Comparison of ENCODE assay signal across 5 fruit fly cellular contexts in genomic region chr2L:7281430-7281829, dm6.
TF ChIP-seq lines count a peak whose summit lies in the region.

No protein-coding gene starts in this region.

- peak; percentile 93 to 99 for TF ChIP-seq CTCF in S2 (optimal IDR thresholded peaks at IDR 0.05; lab: Kevin White, UChicago)
- TF ChIP-seq CTCF in whole organism, embryonic (GFP tag; optimal IDR thresholded peaks at IDR 0.05; lab: Kevin White, UChicago), result peak; percentile 99

TF ChIP-seq in whole organism, adult, 20 proteins besides CTCF, POLR2A, EP300 and RAD21:
- TF ChIP-seq CG12768 (GFP tag; optimal IDR thresholded peaks at IDR 0.05; lab: Kevin White, UChicago), result no peak
- TF ChIP-seq CG7045 (GFP tag; optimal IDR thresholded peaks at IDR 0.05; lab: Kevin White, UChicago), result no peak
- TF ChIP-seq Crg-1 (GFP tag; optimal IDR thresholded peaks at IDR 0.05; lab: Kevin White, UChicago), result no peak
- peak; percentile 25 for TF ChIP-seq CG1620 (GFP tag; optimal IDR thresholded peaks at IDR 0.05; lab: Kevin White, UChicago)
- TF ChIP-seq toe (GFP tag; optimal IDR thresholded peaks at IDR 0.05; lab: Kevin White, UChicago), result peak; percentile 37
- TF ChIP-seq ovo (GFP tag; optimal IDR thresholded peaks at IDR 0.05; lab: Kevin White, UChicago), result no peak
- TF ChIP-seq bab1 (GFP tag; optimal IDR thresholded peaks at IDR 0.05; lab: Kevin White, UChicago), result peak; percentile 43
- peak; percentile 4 for TF ChIP-seq CG5204 (GFP tag; optimal IDR thresholded peaks at IDR 0.05; lab: Kevin White, UChicago)
- TF ChIP-seq kay (GFP tag; lab: Kevin White, UChicago; ENCODE audit: borderline replicate concordance), result no peak
- no peak for TF ChIP-seq pad (GFP tag; optimal IDR thresholded peaks at IDR 0.05; lab: Kevin White, UChicago)
- TF ChIP-seq Hr96 (GFP tag; optimal IDR thresholded peaks at IDR 0.05; lab: Kevin White, UChicago), result peak; percentile 10

TF ChIP-seq in whole organism, embryonic, 481 proteins besides CTCF, POLR2A, EP300 and RAD21 (continues in another document):
- TF ChIP-seq sens-2 (GFP tag; IDR thresholded peaks at IDR 0.05; lab: Robert Waterston, UW), result no peak
- peak; percentile 29 for TF ChIP-seq Myb (GFP tag; optimal IDR thresholded peaks at IDR 0.05; lab: Kevin White, UChicago)
- TF ChIP-seq CG17186 (GFP tag; optimal IDR thresholded peaks at IDR 0.05; lab: Kevin White, UChicago), result no peak
- TF ChIP-seq HHEX (GFP tag; optimal IDR thresholded peaks at IDR 0.05; lab: Kevin White, UChicago), result no peak
- no peak for TF ChIP-seq CG7963 (GFP tag; IDR thresholded peaks at IDR 0.05; lab: Robert Waterston, UW; ENCODE audit: partially characterized antibody)
- peak; percentile 53 for TF ChIP-seq CG30431 (GFP tag; optimal IDR thresholded peaks at IDR 0.05; lab: Kevin White, UChicago)
- TF ChIP-seq Fer2 (tag; optimal IDR thresholded peaks at IDR 0.05; lab: Kevin White, UChicago), result peak; percentile 5
- no peak for TF ChIP-seq abd-A (tag; optimal IDR thresholded peaks at IDR 0.05; lab: Kevin White, UChicago)
- no peak for TF ChIP-seq gt (GFP tag; IDR thresholded peaks at IDR 0.05; lab: Robert Waterston, UW)
- no peak for TF ChIP-seq CG6654 (GFP tag; optimal IDR thresholded peaks at IDR 0.05; lab: Kevin White, UChicago)
- no peak for TF ChIP-seq CG7271 (tag; optimal IDR thresholded peaks at IDR 0.05; lab: Kevin White, UChicago)
- no peak for TF ChIP-seq jigr1 (GFP tag; IDR thresholded peaks at IDR 0.05; lab: Robert Waterston, UW)
- no peak for TF ChIP-seq crc (GFP tag; optimal IDR thresholded peaks at IDR 0.05; lab: Kevin White, UChicago)
- peak; percentile 50 for TF ChIP-seq ind (GFP tag; optimal IDR thresholded peaks at IDR 0.05; lab: Kevin White, UChicago)
- no peak for TF ChIP-seq zen2 (GFP tag; IDR thresholded peaks at IDR 0.05; lab: Robert Waterston, UW; ENCODE audit: partially characterized antibody)
- peak; percentile 33 for TF ChIP-seq CG4617 (GFP tag; optimal IDR thresholded peaks at IDR 0.05; lab: Kevin White, UChicago; ENCODE audit: borderline replicate concordance)
- no peak for TF ChIP-seq CG12236 (GFP tag; optimal IDR thresholded peaks at IDR 0.05; lab: Kevin White, UChicago)
- peak; percentile 73 for TF ChIP-seq CG33213 (GFP tag; optimal IDR thresholded peaks at IDR 0.05; lab: Kevin White, UChicago)
- TF ChIP-seq CG9727 (GFP tag; optimal IDR thresholded peaks at IDR 0.05; lab: Kevin White, UChicago), result no peak
- no peak for TF ChIP-seq CG32767 (GFP tag; IDR thresholded peaks at IDR 0.05; lab: Robert Waterston, UW)
- TF ChIP-seq CoRest (tag; optimal IDR thresholded peaks at IDR 0.05; lab: Kevin White, UChicago), result peak; percentile 64
- no peak for TF ChIP-seq her (GFP tag; optimal IDR thresholded peaks at IDR 0.05; lab: Kevin White, UChicago)
- TF ChIP-seq CG16863 (GFP tag; optimal IDR thresholded peaks at IDR 0.05; lab: Kevin White, UChicago), result peak; percentile 43
- TF ChIP-seq CG11504 (tag; optimal IDR thresholded peaks at IDR 0.05; lab: Kevin White, UChicago), result peak; percentile 86
- peak; percentile 60 for TF ChIP-seq CG14710 (tag; optimal IDR thresholded peaks at IDR 0.05; lab: Kevin White, UChicago)
- TF ChIP-seq ranshi (GFP tag; IDR thresholded peaks at IDR 0.05; lab: Robert Waterston, UW), result no peak; the same call in 1 of the 2 replicates
- no peak for TF ChIP-seq CG9797 (GFP tag; optimal IDR thresholded peaks at IDR 0.05; lab: Kevin White, UChicago)

TF ChIP-seq in whole organism, prepupa, 60 proteins besides CTCF, POLR2A, EP300 and RAD21 (continues in another document):
- TF ChIP-seq topi (GFP tag; optimal IDR thresholded peaks at IDR 0.05; lab: Kevin White, UChicago) (peak; percentile 36), Hr39 (GFP tag; optimal IDR thresholded peaks at IDR 0.05; lab: Kevin White, UChicago) (peak; percentile 70), eg (GFP tag; IDR thresholded peaks at IDR 0.05; lab: Robert Waterston, UW) (no peak), CG11762 (GFP tag; optimal IDR thresholded peaks at IDR 0.05; lab: Kevin White, UChicago; ENCODE audit: insufficient read depth) (no peak), CG15336 (GFP tag; IDR thresholded peaks at IDR 0.05; lab: Robert Waterston, UW) (no peak), CG8119 (GFP tag; IDR thresholded peaks at IDR 0.05; lab: Robert Waterston, UW) (no peak), CG11902 (GFP tag; optimal IDR thresholded peaks at IDR 0.05; lab: Kevin White, UChicago) (peak; percentile 46), CG8632 (GFP tag; optimal IDR thresholded peaks at IDR 0.05; lab: Kevin White, UChicago) (no peak), CG9139 (GFP tag; optimal IDR thresholded peaks at IDR 0.05; lab: Kevin White, UChicago) (no peak), CG6792 (GFP tag; optimal IDR thresholded peaks at IDR 0.05; lab: Kevin White, UChicago) (no peak), esn (GFP tag; optimal IDR thresholded peaks at IDR 0.05; lab: Kevin White, UChicago) (peak; percentile 51), Sox15 (GFP tag; optimal IDR thresholded peaks at IDR 0.05; lab: Kevin White, UChicago) (peak; percentile 1), achi (GFP tag; optimal IDR thresholded peaks at IDR 0.05; lab: Kevin White, UChicago) (no peak), fkh (GFP tag; optimal IDR thresholded peaks at IDR 0.05; lab: Kevin White, UChicago) (peak; percentile 26), CG3919 (GFP tag; optimal IDR thresholded peaks at IDR 0.05; lab: Kevin White, UChicago) (peak; percentile 20), CG34406 (GFP tag; optimal IDR thresholded peaks at IDR 0.05; lab: Kevin White, UChicago) (no peak), CG3032 (tag; optimal IDR thresholded peaks at IDR 0.05; lab: Kevin White, UChicago) (peak; percentile 32), Sox102F (GFP tag; optimal IDR thresholded peaks at IDR 0.05; lab: Kevin White, UChicago) (no peak), Eip78C (GFP tag; lab: Kevin White, UChicago) (peak; percentile 56), CG32006 (GFP tag; optimal IDR thresholded peaks at IDR 0.05; lab: Kevin White, UChicago) (no peak), lz (GFP tag; optimal IDR thresholded peaks at IDR 0.05; lab: Kevin White, UChicago) (peak; percentile 56), dac (GFP tag; optimal IDR thresholded peaks at IDR 0.05; lab: Kevin White, UChicago) (no peak), pdm3 (GFP tag; optimal IDR thresholded peaks at IDR 0.05; lab: Kevin White, UChicago) (peak; percentile 29), cyc (GFP tag; optimal IDR thresholded peaks at IDR 0.05; lab: Kevin White, UChicago) (peak; percentile 59), CG4318 (GFP tag; optimal IDR thresholded peaks at IDR 0.05; lab: Kevin White, UChicago) (no peak), CG10669 (GFP tag; optimal IDR thresholded peaks at IDR 0.05; lab: Kevin White, UChicago) (no peak), Hr4 (GFP tag; optimal IDR thresholded peaks at IDR 0.05; lab: Kevin White, UChicago) (no peak), CG8319 (GFP tag; optimal IDR thresholded peaks at IDR 0.05; lab: Kevin White, UChicago) (no peak), salr (GFP tag; optimal IDR thresholded peaks at IDR 0.05; lab: Kevin White, UChicago) (peak in 1 of 2 experiments; percentile 34), Eip75B (GFP tag; optimal IDR thresholded peaks at IDR 0.05; lab: Kevin White, UChicago) (no peak)

TF ChIP-seq in whole organism, wandering third instar larva, 38 proteins besides CTCF, POLR2A, EP300 and RAD21:
- TF ChIP-seq Myc (optimal IDR thresholded peaks at IDR 0.05; lab: Kevin White, UChicago), result peak; percentile 97
- no peak for TF ChIP-seq dl (GFP tag; optimal IDR thresholded peaks at IDR 0.05; lab: Kevin White, UChicago; ENCODE audit: insufficient read depth in 1 of 2, partially characterized antibody in 2 of 2)
- TF ChIP-seq h (GFP tag; optimal IDR thresholded peaks at IDR 0.05; lab: Kevin White, UChicago), result peak; percentile 64
- peak; percentile 30 for TF ChIP-seq br (GFP tag; optimal IDR thresholded peaks at IDR 0.05; lab: Kevin White, UChicago)
- TF ChIP-seq psq (GFP tag; optimal IDR thresholded peaks at IDR 0.05; lab: Kevin White, UChicago), result peak; percentile 12
- TF ChIP-seq foxo (GFP tag; optimal IDR thresholded peaks at IDR 0.05; lab: Kevin White, UChicago), result peak in 1 of 2 experiments; percentile 61
- TF ChIP-seq ey (GFP tag; optimal IDR thresholded peaks at IDR 0.05; lab: Kevin White, UChicago), result peak; percentile 26
- TF ChIP-seq rgr (GFP tag; optimal IDR thresholded peaks at IDR 0.05; lab: Kevin White, UChicago), result peak; percentile 54
- no peak for TF ChIP-seq usp (GFP tag; optimal IDR thresholded peaks at IDR 0.05; lab: Kevin White, UChicago)
- TF ChIP-seq Vsx2 (GFP tag; optimal IDR thresholded peaks at IDR 0.05; lab: Kevin White, UChicago; ENCODE audit: partially characterized antibody), result peak; percentile 29
- no peak for TF ChIP-seq CG9705 (GFP tag; optimal IDR thresholded peaks at IDR 0.05; lab: Kevin White, UChicago)
- TF ChIP-seq fru (GFP tag; optimal IDR thresholded peaks at IDR 0.05; lab: Kevin White, UChicago), result peak; percentile 29
- peak; percentile 49 for TF ChIP-seq HLH106 (tag; optimal IDR thresholded peaks at IDR 0.05; lab: Kevin White, UChicago)
- peak; percentile 18 for TF ChIP-seq jim (GFP tag; optimal IDR thresholded peaks at IDR 0.05; lab: Kevin White, UChicago)
- TF ChIP-seq sv (GFP tag; optimal IDR thresholded peaks at IDR 0.05; lab: Kevin White, UChicago), result peak; percentile 17
- TF ChIP-seq OdsH (GFP tag; optimal IDR thresholded peaks at IDR 0.05; lab: Kevin White, UChicago), result peak; percentile 33
- TF ChIP-seq Hnf4 (GFP tag; optimal IDR thresholded peaks at IDR 0.05; lab: Kevin White, UChicago), result peak; percentile 26
- TF ChIP-seq N (GFP tag; optimal IDR thresholded peaks at IDR 0.05; lab: Kevin White, UChicago), result no peak
- TF ChIP-seq tai (GFP tag; optimal IDR thresholded peaks at IDR 0.05; lab: Kevin White, UChicago), result peak; percentile 27
- peak; percentile 14 for TF ChIP-seq Hr83 (GFP tag; optimal IDR thresholded peaks at IDR 0.05; lab: Kevin White, UChicago; ENCODE audit: poor library complexity, severe bottlenecking)
- peak; percentile 44 for TF ChIP-seq dmrt93B (GFP tag; optimal IDR thresholded peaks at IDR 0.05; lab: Kevin White, UChicago)
